Worm (Caenorhabditis elegans) whole organism, young adult: ENCODE data around the gene nhr-60.
"Not testable (repeated sequence)": the region's sequence is repeated elsewhere in the genome, so short reads cannot be mapped to it uniquely, and the experiment has no call there.

Experiments
- B0261.1 ChIP-seq: sonication (generic microtip); optimal IDR thresholded peaks from 2 replicates; lab custom pipeline; 2016; ENCODE audit warnings: mild to moderate bottlenecking, missing genetic modification characterization, moderate library complexity, missing compliant biosample characterization
- B0336.3 ChIP-seq: fragments of 200-800 bp; sonication (Bioruptor generic); IDR thresholded peaks from 2 replicates; pipeline ENCODE4 v1.3.6; 2022; ENCODE audit warnings: missing genetic modification characterization, missing compliant biosample characterization
- C17E4.6 ChIP-seq: fragments of 200-800 bp; sonication (Bioruptor generic); IDR thresholded peaks from 2 replicates; pipeline ENCODE4 v1.3.6; 2022; ENCODE audit warnings: missing genetic modification reagents, missing genetic modification characterization, missing compliant biosample characterization
- D2030.7 ChIP-seq: fragments of 200-800 bp; sonication (Bioruptor generic); IDR thresholded peaks from 2 replicates; pipeline ENCODE4 v1.3.6; 2022; ENCODE audit warnings: missing genetic modification reagents, missing genetic modification characterization, missing compliant biosample characterization
- F33H1.4 ChIP-seq: fragments of 200-800 bp; sonication (Bioruptor generic); IDR thresholded peaks from 2 replicates; pipeline ENCODE4 v1.3.6; 2022; ENCODE audit warnings: missing genetic modification reagents, missing genetic modification characterization, missing compliant biosample characterization
- F39B2.1 ChIP-seq: fragments of 200-800 bp; sonication (Bioruptor generic); IDR thresholded peaks from 2 replicates; pipeline ENCODE4 v1.3.6; 2022; ENCODE audit warnings: missing genetic modification reagents, missing genetic modification characterization, missing compliant biosample characterization
- Y53F4B.3 ChIP-seq: fragments of 200-800 bp; sonication (Bioruptor generic); IDR thresholded peaks from 2 replicates; pipeline ENCODE4 v1.3.6; 2022; ENCODE audit warnings: missing genetic modification reagents, missing genetic modification characterization, missing compliant biosample characterization
- Y53G8AR.9 ChIP-seq: fragments of 200-800 bp; sonication (Bioruptor generic); conservative IDR thresholded peaks from 2 replicates; pipeline ENCODE4 v1.3.6; 2022; ENCODE audit warnings: missing genetic modification reagents, missing genetic modification characterization, missing compliant biosample characterization
- Y56A3A.18 ChIP-seq: fragments of 200-800 bp; sonication (Bioruptor generic); IDR thresholded peaks from 2 replicates; pipeline ENCODE4 v1.3.6; 2022; ENCODE audit warnings: missing genetic modification reagents, missing genetic modification characterization, missing compliant biosample characterization
- Y95B8A.8 ChIP-seq: fragments of 200-800 bp; sonication (Bioruptor generic); IDR thresholded peaks from 2 replicates; pipeline ENCODE4 v1.3.6; 2022; ENCODE audit warnings: missing genetic modification reagents, missing genetic modification characterization, missing compliant biosample characterization
- akir-1 ChIP-seq: fragments of 200-800 bp; sonication (Bioruptor generic); optimal IDR thresholded peaks from 2 replicates; lab custom pipeline; 2018; ENCODE audit warnings: mild to moderate bottlenecking, missing genetic modification characterization, moderate library complexity, missing compliant biosample characterization
- aptf-3 ChIP-seq: fragments of 200-800 bp; sonication (Bioruptor generic); IDR thresholded peaks from 2 replicates; pipeline ENCODE4 v1.3.6; 2022; ENCODE audit warnings: missing genetic modification characterization, missing compliant biosample characterization
- attf-3 ChIP-seq: fragments of 200-800 bp; sonication (Bioruptor generic); conservative IDR thresholded peaks from 2 replicates; pipeline ENCODE4 v1.3.6; 2022; ENCODE audit warnings: missing genetic modification reagents, missing genetic modification characterization, missing compliant biosample characterization
- bed-1 ChIP-seq: fragments of 200-800 bp; sonication (Bioruptor generic); IDR thresholded peaks from 2 replicates; pipeline ENCODE4 v1.3.6; 2022; ENCODE audit warnings: missing genetic modification reagents, missing genetic modification characterization, missing compliant biosample characterization
- bed-2 ChIP-seq: fragments of 200-800 bp; sonication (Bioruptor generic); IDR thresholded peaks from 2 replicates; pipeline ENCODE4 v1.3.6; 2022; ENCODE audit warnings: missing genetic modification reagents, missing genetic modification characterization, missing compliant biosample characterization
- cebp-1 ChIP-seq, 2 experiments: fragments of 200-800 bp in 1 of 2; sonication (Bioruptor generic) in 1 of 2; sonication (generic microtip) in 1 of 2; IDR thresholded peaks in 1 of 2; optimal IDR thresholded peaks in 1 of 2; 2 replicates each; pipeline versions ENCODE4 v1.3.6 to Lab custom; 2017 to 2022; ENCODE audit warnings: missing compliant biosample characterization in 2 of 2, missing genetic modification characterization in 2 of 2, mild to moderate bottlenecking in 1 of 2, missing genetic modification reagents in 1 of 2, moderate library complexity in 1 of 2
- cebp-2 ChIP-seq: fragments of 200-800 bp; sonication (Bioruptor generic); IDR thresholded peaks from 2 replicates; pipeline ENCODE4 v1.3.6; 2022; ENCODE audit warnings: missing genetic modification characterization, missing compliant biosample characterization
- ceh-100 ChIP-seq: fragments of 200-800 bp; sonication (Bioruptor generic); IDR thresholded peaks from 2 replicates; pipeline ENCODE4 v1.3.6; 2022; ENCODE audit warnings: missing genetic modification reagents, missing genetic modification characterization, missing compliant biosample characterization
- ceh-40 ChIP-seq: fragments of 200-800 bp; sonication (Bioruptor generic); IDR thresholded peaks from 2 replicates; pipeline ENCODE4 v1.3.6; 2022; ENCODE audit warnings: missing genetic modification characterization, missing compliant biosample characterization
- ceh-58 ChIP-seq: fragments of 200-800 bp; sonication (Bioruptor generic); IDR thresholded peaks from 2 replicates; pipeline ENCODE4 v1.3.6; 2022; ENCODE audit warnings: missing genetic modification characterization, missing compliant biosample characterization
- ceh-91 ChIP-seq: fragments of 200-800 bp; sonication (Bioruptor generic); IDR thresholded peaks from 2 replicates; pipeline ENCODE4 v1.3.6; 2022; ENCODE audit warnings: missing genetic modification reagents, missing genetic modification characterization, missing compliant biosample characterization
- die-1 ChIP-seq: sonication (generic microtip); optimal IDR thresholded peaks from 2 replicates; lab custom pipeline; 2016; ENCODE audit warnings: missing genotype, mild to moderate bottlenecking, missing genetic modification characterization, missing compliant biosample characterization
- dox-1 ChIP-seq: fragments of 200-800 bp; sonication (Bioruptor generic); IDR thresholded peaks from 2 replicates; pipeline ENCODE4 v1.3.6; 2022; ENCODE audit warnings: missing genetic modification reagents, missing genetic modification characterization, missing compliant biosample characterization
- egl-18 ChIP-seq: fragments of 200-800 bp; sonication (Bioruptor generic); IDR thresholded peaks from 2 replicates; pipeline ENCODE4 v1.3.6; 2022; ENCODE audit warnings: missing genetic modification reagents, missing genetic modification characterization, missing compliant biosample characterization
- egl-44 ChIP-seq: fragments of 200-800 bp; sonication (Bioruptor generic); IDR thresholded peaks from 2 replicates; pipeline ENCODE4 v1.3.6; 2022; ENCODE audit warnings: missing genetic modification reagents, missing genetic modification characterization, missing compliant biosample characterization
- egrh-3 ChIP-seq: fragments of 200-800 bp; sonication (Bioruptor generic); IDR thresholded peaks from 2 replicates; pipeline ENCODE4 v1.3.6; 2022; ENCODE audit warnings: missing genetic modification reagents, missing genetic modification characterization, missing compliant biosample characterization
- hmg-1.2 ChIP-seq: fragments of 200-800 bp; sonication (Bioruptor generic); IDR thresholded peaks from 2 replicates; pipeline ENCODE4 v1.3.6; 2022; ENCODE audit warnings: missing genetic modification reagents, missing genetic modification characterization, missing compliant biosample characterization
- hrde-1 ChIP-seq: sonication (generic microtip); optimal IDR thresholded peaks from 2 replicates; lab custom pipeline; 2016; ENCODE audit warnings: missing genetic modification characterization, mild to moderate bottlenecking, missing compliant biosample characterization, moderate library complexity, missing genotype, missing genetic modification reagents, borderline replicate concordance
- hsf-1 ChIP-seq: fragments of 200-800 bp; sonication (Bioruptor generic); IDR thresholded peaks from 2 replicates; pipeline ENCODE4 v1.3.6; 2022; ENCODE audit warnings: missing genetic modification reagents, missing genetic modification characterization, missing compliant biosample characterization
- lin-26 ChIP-seq: fragments of 200-800 bp; sonication (Bioruptor generic); IDR thresholded peaks from 2 replicates; pipeline ENCODE4 v1.3.6; 2022; ENCODE audit warnings: missing genetic modification reagents, missing genetic modification characterization, missing compliant biosample characterization
- lir-1 ChIP-seq: fragments of 200-800 bp; sonication (Bioruptor generic); conservative IDR thresholded peaks from 2 replicates; pipeline ENCODE4 v1.3.6; 2022; ENCODE audit warnings: missing genetic modification reagents, missing genetic modification characterization, missing compliant biosample characterization
- madf-6 ChIP-seq: fragments of 200-800 bp; sonication (Bioruptor generic); IDR thresholded peaks from 2 replicates; pipeline ENCODE4 v1.3.6; 2022; ENCODE audit warnings: missing genetic modification reagents, missing genetic modification characterization, missing compliant biosample characterization
- madf-8 ChIP-seq: fragments of 200-800 bp; sonication (Bioruptor generic); conservative IDR thresholded peaks from 2 replicates; pipeline ENCODE4 v1.3.6; 2022; ENCODE audit warnings: missing genetic modification reagents, missing genetic modification characterization, missing compliant biosample characterization
- mcd-1 ChIP-seq: fragments of 200-800 bp; sonication (Bioruptor generic); IDR thresholded peaks from 2 replicates; pipeline ENCODE4 v1.3.6; 2022; ENCODE audit warnings: missing genetic modification reagents, missing genetic modification characterization, missing compliant biosample characterization
- mes-4 ChIP-seq: sonication (generic microtip); optimal IDR thresholded peaks from 2 replicates; lab custom pipeline; 2016; ENCODE audit warnings: missing genotype, missing genetic modification characterization, missing compliant biosample characterization
- nfyb-1 ChIP-seq: fragments of 200-800 bp; sonication (Bioruptor generic); IDR thresholded peaks from 2 replicates; pipeline ENCODE4 v1.3.6; 2022; ENCODE audit warnings: missing genetic modification reagents, missing genetic modification characterization, missing compliant biosample characterization
- nhr-90 ChIP-seq: sonication (generic microtip); optimal IDR thresholded peaks from 2 replicates; lab custom pipeline; 2016; ENCODE audit warnings: missing genotype, mild to moderate bottlenecking, missing genetic modification characterization, missing compliant biosample characterization
- pbrm-1 ChIP-seq: fragments of 200-800 bp; sonication (Bioruptor generic); IDR thresholded peaks from 2 replicates; pipeline ENCODE4 v1.3.6; 2022; ENCODE audit warnings: missing genetic modification reagents, missing genetic modification characterization, missing compliant biosample characterization
- rcor-1 ChIP-seq: fragments of 200-800 bp; sonication (Bioruptor generic); IDR thresholded peaks from 2 replicates; pipeline ENCODE4 v1.3.6; 2022; ENCODE audit warnings: missing genetic modification reagents, missing genetic modification characterization, missing compliant biosample characterization
- rpc-1 ChIP-seq, 2 experiments: fragments of 150-350 bp in 1 of 2; sonication (generic microtip) in 1 of 2; optimal IDR thresholded peaks; 2 replicates each; lab custom pipeline; 2014 to 2018; ENCODE audit warnings: missing biosample characterization in 1 of 2, missing genetic modification characterization in 1 of 2, missing genetic modification reagents in 1 of 2, missing genotype in 1 of 2
- tbp1 ChIP-seq: fragments of 200-800 bp; sonication (Bioruptor generic); optimal IDR thresholded peaks from 2 replicates; lab custom pipeline; 2018; ENCODE audit warnings: mild to moderate bottlenecking, missing genetic modification characterization, missing compliant biosample characterization
- ztf-18 ChIP-seq: sonication (generic microtip); optimal IDR thresholded peaks from 2 replicates; lab custom pipeline; 2016; ENCODE audit warnings: missing genotype, mild to moderate bottlenecking, missing genetic modification characterization, missing compliant biosample characterization
- ztf-25 ChIP-seq: fragments of 200-800 bp; sonication (Bioruptor generic); IDR thresholded peaks from 2 replicates; pipeline ENCODE4 v1.3.6; 2022; ENCODE audit warnings: missing genetic modification reagents, missing genetic modification characterization, missing compliant biosample characterization
- ztf-28 ChIP-seq: fragments of 200-800 bp; sonication (Bioruptor generic); IDR thresholded peaks from 2 replicates; pipeline ENCODE4 v1.3.6; 2022; ENCODE audit warnings: missing genetic modification reagents, missing genetic modification characterization, missing compliant biosample characterization

nhr-60 gene

ce11 chrV:15769072-15769471, 4.0 kb downstream of the nhr-60 start, which contains the start of gene F57A10.4 (continued):
- TF ChIP-seq nhr-90 (tag; lab: Kevin White, UChicago) (no peak), ztf-25 (GFP tag; lab: Robert Waterston, UW) (no peak), akir-1 (GFP tag; lab: Kevin White, UChicago) (no peak)

ce11 chrV:15767385-15767784, 5.7 kb downstream of the nhr-60 start:
- TF ChIP-seq egl-18 (GFP tag; lab: Robert Waterston, UW) = 0 out of 2 replicates have a peak, but pooled peaks have one; percentile 29
- peak; percentile 41; the same call in 1 of the 2 replicates for TF ChIP-seq egrh-3 (GFP tag; lab: Robert Waterston, UW)
- TF ChIP-seq madf-8 (GFP tag; lab: Robert Waterston, UW) = peak; percentile 39
- TF ChIP-seq egl-44 (GFP tag; lab: Robert Waterston, UW) = peak; percentile 95
- peak; percentile 89 for TF ChIP-seq D2030.7 (GFP tag; lab: Robert Waterston, UW)
- TF ChIP-seq Y95B8A.8 (GFP tag; lab: Robert Waterston, UW) = peak; percentile 69; the same call in 1 of the 2 replicates
- peak; percentile 84 for TF ChIP-seq C17E4.6
- TF ChIP-seq hsf-1 (GFP tag; lab: Robert Waterston, UW) = peak; percentile 69
- 0 out of 2 replicates have a peak, but pooled peaks have one; percentile 30 for TF ChIP-seq B0336.3
- peak; percentile 80 for TF ChIP-seq ztf-18
- TF ChIP-seq lin-26 = peak; percentile 99
- 0 out of 2 replicates have a peak, but pooled peaks have one; percentile 19 for TF ChIP-seq ceh-91 (GFP tag; lab: Robert Waterston, UW)
- peak; percentile 22 for TF ChIP-seq mes-4 (tag; lab: Kevin White, UChicago)
- peak; percentile 94; the same call in 1 of the 2 replicates for TF ChIP-seq cebp-2 (GFP tag; lab: Robert Waterston, UW)
- TF ChIP-seq hmg-1.2 (GFP tag; lab: Robert Waterston, UW) = peak; percentile 65
- peak; percentile 79 for TF ChIP-seq madf-6
- peak; percentile 76 for TF ChIP-seq Y53F4B.3 (GFP tag; lab: Robert Waterston, UW)
- peak; percentile 83 for TF ChIP-seq dox-1 (GFP tag; lab: Robert Waterston, UW)
- TF ChIP-seq ceh-40 = 0 out of 2 replicates have a peak, but pooled peaks have one; percentile 40
- peak; percentile 19 for TF ChIP-seq nhr-90 (tag; lab: Kevin White, UChicago)
- TF ChIP-seq bed-2 (GFP tag; lab: Robert Waterston, UW) = peak; percentile 85
- TF ChIP-seq attf-3 = 0 out of 2 replicates have a peak, but pooled peaks have one; percentile 35
- TF ChIP-seq ceh-58 (GFP tag; lab: Robert Waterston, UW) = peak; percentile 91
- TF ChIP-seq die-1 (tag; lab: Kevin White, UChicago) = peak; percentile 28
- TF ChIP-seq F39B2.1 = peak; percentile 74
- TF ChIP-seq mcd-1 (GFP tag; lab: Robert Waterston, UW) = peak; percentile 79
- peak; percentile 66 for TF ChIP-seq Y56A3A.18 (GFP tag; lab: Robert Waterston, UW)
- TF ChIP-seq lir-1 (GFP tag; lab: Robert Waterston, UW) = 0 out of 2 replicates have a peak, but pooled peaks have one; percentile 37
- TF ChIP-seq ztf-28 (GFP tag; lab: Robert Waterston, UW) = peak; percentile 77; the same call in 1 of the 2 replicates
- peak; percentile 80 for TF ChIP-seq rcor-1
- TF ChIP-seq bed-1 = peak; percentile 84; the same call in 1 of the 2 replicates
- TF ChIP-seq Y53G8AR.9 (GFP tag; lab: Robert Waterston, UW) = peak; percentile 84
- peak; percentile 82 for TF ChIP-seq tbp1 (GFP tag; lab: Kevin White, UChicago)
- TF ChIP-seq rpc-1 (optimal IDR thresholded peaks at IDR 0.05; lab: Kevin White, UChicago); cebp-1 (tag; optimal IDR thresholded peaks at IDR 0.05; lab: Kevin White, UChicago): not testable (repeated sequence)
- TF ChIP-seq rpc-1 (tag; optimal IDR thresholded peaks at IDR 0.05; lab: Kevin White, UChicago) = peak; percentile 61
- TF ChIP-seq cebp-1 (GFP tag; IDR thresholded peaks at IDR 0.05; lab: Robert Waterston, UW) = peak; percentile 59
- peak; percentile 60 for TF ChIP-seq B0261.1 (tag; lab: Kevin White, UChicago)
- peak; percentile 72; the same call in 1 of the 2 replicates for TF ChIP-seq ztf-25 (GFP tag; lab: Robert Waterston, UW)
- TF ChIP-seq F33H1.4 (GFP tag; lab: Robert Waterston, UW) = peak; percentile 27; the same call in 1 of the 2 replicates
- peak; percentile 95; the same call in 1 of the 2 replicates for TF ChIP-seq aptf-3 (GFP tag; lab: Robert Waterston, UW)
- peak; percentile 76 for TF ChIP-seq pbrm-1 (GFP tag; lab: Robert Waterston, UW)
- peak; percentile 17 for TF ChIP-seq hrde-1 (tag; lab: Kevin White, UChicago)
- peak; percentile 74 for TF ChIP-seq ceh-100
- peak; percentile 87 for TF ChIP-seq nfyb-1 (GFP tag; lab: Robert Waterston, UW)
